Fruit fly (Drosophila melanogaster) whole organism, embryonic: ENCODE results near the gene sti.

ENCODE experiments used
- Blimp-1 ChIP-seq: fragments of 200-800 bp; sonication (Bioruptor generic); optimal IDR thresholded peaks from 3 replicates; lab custom pipeline; 2018; ENCODE audit warnings: missing biosample characterization, missing genetic modification characterization, mild to moderate bottlenecking, moderate library complexity, missing genetic modification reagents
- CG10267 ChIP-seq: fragments of 200-800 bp; sonication (Bioruptor generic); optimal IDR thresholded peaks from 2 replicates; lab custom pipeline; 2018; ENCODE audit warnings: missing biosample characterization, mild to moderate bottlenecking, missing genetic modification characterization, moderate library complexity
- CG10431 ChIP-seq: fragments of 200-800 bp; sonication (Bioruptor generic); optimal IDR thresholded peaks from 3 replicates; lab custom pipeline; 2018; ENCODE audit warnings: missing biosample characterization, mild to moderate bottlenecking, missing genetic modification characterization
- CG13624 ChIP-seq: fragments of 200-800 bp; sonication (Bioruptor generic); optimal IDR thresholded peaks from 2 replicates; lab custom pipeline; 2016; ENCODE audit warnings: missing biosample characterization, missing genetic modification characterization
- CG14667 ChIP-seq: fragments of 200-800 bp; sonication (Bioruptor generic); IDR thresholded peaks from 2 replicates; pipeline ENCODE4 v1.3.6; 2022; ENCODE audit warnings: missing biosample characterization, missing genetic modification characterization
- CG14710 ChIP-seq: fragments of 200-800 bp; sonication (Bioruptor generic); optimal IDR thresholded peaks from 3 replicates; lab custom pipeline; 2019; ENCODE audit warnings: missing biosample characterization, mild to moderate bottlenecking, missing genetic modification characterization, moderate library complexity
- CG14860 ChIP-seq: fragments of 200-800 bp; sonication (Bioruptor generic); IDR thresholded peaks from 3 replicates; pipeline ENCODE4 v1.3.6; 2022; ENCODE audit warnings: missing biosample characterization, missing genetic modification characterization; ENCODE audit not compliant: partially characterized antibody
- CG15514 ChIP-seq: fragments of 200-800 bp; sonication (Bioruptor generic); optimal IDR thresholded peaks from 3 replicates; lab custom pipeline; 2017; ENCODE audit warnings: missing biosample characterization, missing genetic modification characterization, mild to moderate bottlenecking, moderate library complexity, missing genetic modification reagents
- CG1647 ChIP-seq: fragments of 200-800 bp; sonication (Bioruptor generic); optimal IDR thresholded peaks from 3 replicates; lab custom pipeline; 2016; ENCODE audit warnings: missing biosample characterization, missing genetic modification characterization
- CG17186 ChIP-seq: fragments of 200-800 bp; sonication (Bioruptor generic); optimal IDR thresholded peaks from 3 replicates; lab custom pipeline; 2017; ENCODE audit warnings: missing biosample characterization, missing genetic modification reagents, missing genetic modification characterization
- CG17328 ChIP-seq: fragments of 200-800 bp; sonication (Bioruptor generic); IDR thresholded peaks from 2 replicates; pipeline ENCODE4 v1.3.6; 2022; ENCODE audit warnings: missing biosample characterization, missing genetic modification characterization
- CG17359 ChIP-seq: fragments of 200-800 bp; sonication (Bioruptor generic); optimal IDR thresholded peaks from 3 replicates; lab custom pipeline; 2018; ENCODE audit warnings: missing biosample characterization, mild to moderate bottlenecking, missing genetic modification characterization, moderate library complexity
- CG31365 ChIP-seq: fragments of 200-800 bp; sonication (Bioruptor generic); optimal IDR thresholded peaks from 2 replicates; lab custom pipeline; 2018; ENCODE audit warnings: missing biosample characterization, mild to moderate bottlenecking, missing genetic modification characterization
- CG31441 ChIP-seq: fragments of 200-800 bp; sonication (Bioruptor generic); IDR thresholded peaks from 2 replicates; pipeline ENCODE4 v1.3.6; 2022; ENCODE audit warnings: missing biosample characterization, missing genetic modification characterization
- CG33213 ChIP-seq: fragments of 200-800 bp; sonication (Bioruptor generic); optimal IDR thresholded peaks from 3 replicates; lab custom pipeline; 2016; ENCODE audit warnings: missing biosample characterization, missing genetic modification characterization
- CG3847 ChIP-seq: fragments of 200-800 bp; sonication (Bioruptor generic); IDR thresholded peaks from 2 replicates; pipeline ENCODE4 v1.3.6; 2022; ENCODE audit warnings: missing biosample characterization, missing genetic modification characterization
- CG3995 ChIP-seq: fragments of 200-800 bp; sonication (Bioruptor generic); optimal IDR thresholded peaks from 3 replicates; lab custom pipeline; 2016; ENCODE audit warnings: missing biosample characterization, missing genetic modification characterization
- CG4282 ChIP-seq: fragments of 200-800 bp; sonication (Bioruptor generic); optimal IDR thresholded peaks from 2 replicates; lab custom pipeline; 2016; ENCODE audit warnings: missing biosample characterization, missing genetic modification characterization
- CG4854 ChIP-seq: fragments of 200-800 bp; sonication (Bioruptor generic); optimal IDR thresholded peaks from 2 replicates; lab custom pipeline; 2016; ENCODE audit warnings: missing biosample characterization, missing genetic modification characterization, inconsistent platforms
- CG6813 ChIP-seq: fragments of 200-800 bp; sonication (Bioruptor generic); optimal IDR thresholded peaks from 2 replicates; lab custom pipeline; 2017; ENCODE audit warnings: missing biosample characterization, missing genetic modification characterization, mild to moderate bottlenecking, moderate library complexity, missing genetic modification reagents
- CG7963 ChIP-seq: fragments of 200-800 bp; sonication (Bioruptor generic); IDR thresholded peaks from 3 replicates; pipeline ENCODE4 v1.3.6; 2022; ENCODE audit warnings: missing biosample characterization, missing genetic modification characterization; ENCODE audit not compliant: partially characterized antibody
- CG8388 ChIP-seq: fragments of 200-800 bp; sonication (Bioruptor generic); optimal IDR thresholded peaks from 2 replicates; lab custom pipeline; 2019; ENCODE audit warnings: missing biosample characterization, mild to moderate bottlenecking, missing genetic modification characterization, moderate library complexity
- Fer1 ChIP-seq: fragments of 200-800 bp; sonication (Bioruptor generic); optimal IDR thresholded peaks from 2 replicates; lab custom pipeline; 2017; ENCODE audit warnings: missing biosample characterization, mild to moderate bottlenecking, missing genetic modification characterization
- HLH4C ChIP-seq: fragments of 200-800 bp; sonication (Bioruptor generic); IDR thresholded peaks from 3 replicates; pipeline ENCODE4 v1.3.6; 2022; ENCODE audit warnings: missing biosample characterization, missing genetic modification characterization; ENCODE audit not compliant: partially characterized antibody
- Hsf ChIP-seq: fragments of 200-800 bp; sonication (Bioruptor generic); optimal IDR thresholded peaks from 3 replicates; lab custom pipeline; 2016; ENCODE audit warnings: missing biosample characterization, missing genetic modification characterization
- MESR4 ChIP-seq: fragments of 200-800 bp; sonication (Bioruptor generic); optimal IDR thresholded peaks from 2 replicates; lab custom pipeline; 2018; ENCODE audit warnings: missing biosample characterization, mild to moderate bottlenecking, missing genetic modification characterization, moderate library complexity
- Oli ChIP-seq: fragments of 200-800 bp; sonication (Bioruptor generic); optimal IDR thresholded peaks from 2 replicates; lab custom pipeline; 2018; ENCODE audit warnings: missing biosample characterization, mild to moderate bottlenecking, missing genetic modification characterization, moderate library complexity
- Tbp ChIP-seq: fragments of >200 bp; optimal IDR thresholded peaks from 2 replicates; lab custom pipeline; 2018; ENCODE audit warnings: missing biosample characterization, missing genetic modification characterization
- ac ChIP-seq: fragments of 200-800 bp; sonication (Bioruptor generic); optimal IDR thresholded peaks from 3 replicates; lab custom pipeline; 2017; ENCODE audit warnings: missing biosample characterization, mild to moderate bottlenecking, missing genetic modification characterization
- amos ChIP-seq: fragments of 200-800 bp; sonication (Bioruptor generic); IDR thresholded peaks from 2 replicates; pipeline ENCODE4 v1.3.6; 2022; ENCODE audit warnings: missing biosample characterization, missing genetic modification characterization; ENCODE audit not compliant: partially characterized antibody
- ash1 ChIP-seq: fragments of 200-800 bp; sonication (Bioruptor generic); optimal IDR thresholded peaks from 2 replicates; lab custom pipeline; 2018; ENCODE audit warnings: missing biosample characterization, mild to moderate bottlenecking, missing genetic modification characterization
- da ChIP-seq: fragments of 200-800 bp; sonication (Bioruptor generic); optimal IDR thresholded peaks from 2 replicates; lab custom pipeline; 2016; ENCODE audit warnings: missing biosample characterization, missing genetic modification characterization
- emc ChIP-seq: fragments of 200-800 bp; sonication (Bioruptor generic); optimal IDR thresholded peaks from 2 replicates; lab custom pipeline; 2016; ENCODE audit warnings: missing biosample characterization, missing genetic modification characterization
- fd96Cb ChIP-seq: fragments of 200-800 bp; sonication (Bioruptor generic); optimal IDR thresholded peaks from 2 replicates; lab custom pipeline; 2018; ENCODE audit warnings: missing biosample characterization, mild to moderate bottlenecking, missing genetic modification characterization, moderate library complexity
- gt ChIP-seq: fragments of 200-800 bp; sonication (Bioruptor generic); IDR thresholded peaks from 2 replicates; pipeline ENCODE4 v1.3.6; 2022; ENCODE audit warnings: missing biosample characterization, missing genetic modification characterization
- h ChIP-seq: fragments of >200 bp; optimal IDR thresholded peaks from 2 replicates; lab custom pipeline; 2017
- kni ChIP-seq: fragments of 200-800 bp; sonication (Bioruptor generic); optimal IDR thresholded peaks from 3 replicates; lab custom pipeline; 2017; ENCODE audit warnings: mild to moderate bottlenecking, missing biosample characterization, missing genetic modification reagents, missing genetic modification characterization
- nau ChIP-seq: fragments of 200-800 bp; sonication (Bioruptor generic); optimal IDR thresholded peaks from 3 replicates; lab custom pipeline; 2017; ENCODE audit warnings: missing biosample characterization, mild to moderate bottlenecking, missing genetic modification characterization, missing genetic modification reagents
- nom ChIP-seq: fragments of 200-800 bp; sonication (Bioruptor generic); optimal IDR thresholded peaks from 2 replicates; lab custom pipeline; 2017; ENCODE audit warnings: missing biosample characterization, missing genetic modification characterization, mild to moderate bottlenecking, moderate library complexity, missing genetic modification reagents
- otp ChIP-seq: fragments of 200-800 bp; sonication (Bioruptor generic); IDR thresholded peaks from 3 replicates; pipeline ENCODE4, ENCODE4 v1.3.6; 2022; ENCODE audit warnings: missing biosample characterization, missing genetic modification characterization
- pzg ChIP-seq: fragments of 200-800 bp; sonication (Bioruptor generic); optimal IDR thresholded peaks from 3 replicates; lab custom pipeline; 2018; ENCODE audit warnings: missing biosample characterization, mild to moderate bottlenecking, missing genetic modification characterization, moderate library complexity
- ro ChIP-seq: fragments of 200-800 bp; sonication (Bioruptor generic); IDR thresholded peaks from 2 replicates; pipeline ENCODE4 v1.3.6; 2022; ENCODE audit warnings: missing biosample characterization, missing genetic modification characterization
- scrt ChIP-seq: fragments of 200-800 bp; sonication (Bioruptor generic); optimal IDR thresholded peaks from 2 replicates; lab custom pipeline; 2018; ENCODE audit warnings: missing biosample characterization, mild to moderate bottlenecking, missing genetic modification characterization, moderate library complexity
- sd ChIP-seq: fragments of 200-800 bp; sonication (Bioruptor generic); optimal IDR thresholded peaks from 3 replicates; lab custom pipeline; 2018; ENCODE audit warnings: missing biosample characterization, mild to moderate bottlenecking, missing genetic modification characterization, moderate library complexity
- sna ChIP-seq: fragments of 200-800 bp; sonication (Bioruptor generic); IDR thresholded peaks from 2 replicates; pipeline ENCODE4 v1.3.6; 2022; ENCODE audit warnings: missing biosample characterization, missing genetic modification characterization; ENCODE audit not compliant: partially characterized antibody
- tna ChIP-seq: fragments of 200-800 bp; sonication (Bioruptor generic); IDR thresholded peaks from 2 replicates; pipeline ENCODE4 v1.3.6; 2022; ENCODE audit warnings: missing biosample characterization, missing genetic modification characterization; ENCODE audit not compliant: partially characterized antibody
- trem ChIP-seq: fragments of 200-800 bp; optimal IDR thresholded peaks from 3 replicates; lab custom pipeline; 2019; ENCODE audit warnings: missing biosample characterization, mild to moderate bottlenecking, missing genetic modification characterization, moderate library complexity
- z ChIP-seq: fragments of 200-800 bp; sonication (Bioruptor generic); IDR thresholded peaks from 3 replicates; pipeline ENCODE4 v1.3.6; 2022; ENCODE audit warnings: missing biosample characterization, missing genetic modification characterization
- zfh2 ChIP-seq: fragments of 200-800 bp; sonication (Bioruptor generic); optimal IDR thresholded peaks from 2 replicates; lab custom pipeline; 2016; ENCODE audit warnings: missing biosample characterization, missing genetic modification characterization

sti gene

DNA sequence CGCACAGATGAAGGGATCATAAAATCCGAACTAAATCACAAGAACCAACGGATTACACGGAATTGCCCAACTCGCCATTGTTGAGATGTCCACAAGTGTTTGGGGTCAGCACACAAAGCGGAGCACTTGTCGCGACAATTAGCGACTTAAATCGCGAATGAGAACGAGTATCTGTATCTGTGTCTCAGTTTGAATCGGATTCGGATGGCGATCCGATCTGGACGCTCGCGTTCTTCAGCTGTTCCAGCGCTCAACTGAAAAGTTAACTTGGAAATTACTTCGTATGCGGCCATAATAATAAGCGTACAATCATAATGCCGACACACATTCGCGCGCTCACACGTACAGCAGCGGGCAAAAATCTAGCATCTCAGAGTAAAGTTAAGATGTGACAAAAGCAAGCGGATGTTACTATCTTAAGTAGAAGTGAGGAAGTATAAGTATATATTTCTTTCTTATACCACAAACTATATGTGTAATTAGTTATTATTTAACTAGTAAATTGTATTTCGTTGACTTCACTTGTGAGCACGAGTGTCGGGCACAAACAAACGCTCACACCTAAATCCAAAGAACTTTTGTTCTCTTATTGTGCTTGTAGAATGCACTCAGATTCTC lies 24.1 kb downstream of the sti start, which contains the start of gene CG10660 (continued):
- TF ChIP-seq amos (GFP tag; lab: Robert Waterston, UW) (no peak), ac (GFP tag; lab: Kevin White, UChicago) (peak; percentile 34), CG33213 (GFP tag; lab: Kevin White, UChicago) (peak; percentile 53), CG17328 (GFP tag; lab: Robert Waterston, UW) (peak; percentile 93), h (lab: Kevin White, UChicago) (no peak), CG7963 (no peak), ro (GFP tag; lab: Robert Waterston, UW) (no peak), CG31365 (peak; percentile 64), fd96Cb (tag; lab: Kevin White, UChicago) (peak; percentile 91), sna (GFP tag; lab: Robert Waterston, UW) (no peak), CG13624 (GFP tag; lab: Kevin White, UChicago) (peak; percentile 8), zfh2 (GFP tag; lab: Kevin White, UChicago) (peak; percentile 55), pzg (GFP tag; lab: Kevin White, UChicago) (no peak), da (GFP tag; lab: Kevin White, UChicago) (peak; percentile 25), tna (GFP tag; lab: Robert Waterston, UW) (no peak), Oli (tag; lab: Kevin White, UChicago) (peak; percentile 93), Fer1 (GFP tag; lab: Kevin White, UChicago) (peak; percentile 83), CG10267 (tag; lab: Kevin White, UChicago) (peak; percentile 83), HLH4C (GFP tag; lab: Robert Waterston, UW) (no peak), CG14667 (GFP tag; lab: Robert Waterston, UW) (0 out of 2 replicates have a peak, but pooled peaks have one; percentile 29), trem (tag; lab: Kevin White, UChicago) (peak; percentile 82), CG4854 (GFP tag; lab: Kevin White, UChicago) (peak; percentile 77), CG1647 (GFP tag; lab: Kevin White, UChicago) (peak; percentile 76), nau (GFP tag; lab: Kevin White, UChicago) (peak; percentile 87), Blimp-1 (GFP tag; lab: Kevin White, UChicago) (peak; percentile 90), CG10431 (peak; percentile 73), CG14710 (tag; lab: Kevin White, UChicago) (peak; percentile 81), Tbp (GFP tag; lab: Kevin White, UChicago) (no peak), CG31441 (GFP tag; lab: Robert Waterston, UW) (peak; percentile 93), CG17186 (peak; percentile 49), CG17359 (tag; lab: Kevin White, UChicago) (peak; percentile 91), sd (tag; lab: Kevin White, UChicago) (peak; percentile 23), MESR4 (GFP tag; lab: Kevin White, UChicago) (peak; percentile 39), scrt (GFP tag; lab: Kevin White, UChicago) (peak; percentile 69), emc (no peak), nom (GFP tag; lab: Kevin White, UChicago) (peak; percentile 41), z (GFP tag; lab: Robert Waterston, UW) (peak; percentile 73), CG3847 (peak; percentile 72), otp (GFP tag; lab: Robert Waterston, UW) (peak; percentile 91), Hsf (GFP tag; lab: Kevin White, UChicago) (peak; percentile 83), ash1 (GFP tag; lab: Kevin White, UChicago) (peak; percentile 19), CG14860 (no peak), gt (no peak), CG4282 (no peak), kni (GFP tag; lab: Kevin White, UChicago) (no peak), CG6813 (GFP tag; lab: Kevin White, UChicago) (peak; percentile 78), CG3995 (peak; percentile 31), CG15514 (GFP tag; lab: Kevin White, UChicago) (peak; percentile 49), CG8388 (peak; percentile 91)
